Fruit fly (Drosophila melanogaster) ovary, adult (tissue): ENCODE measurements around the gene Cp7Fc.
A peak's percentile ranks its signal among the peaks of the same experiment; 100 is the strongest.

Experiments used
- CG17801 ChIP-seq: fragments of 200-800 bp; optimal IDR thresholded peaks from 2 replicates; lab custom pipeline; 2019; ENCODE audit warnings: missing biosample characterization, mild to moderate bottlenecking, missing genetic modification characterization, moderate library complexity; ENCODE audit not compliant: partially characterized antibody

The Cp7Fc gene

DNA sequence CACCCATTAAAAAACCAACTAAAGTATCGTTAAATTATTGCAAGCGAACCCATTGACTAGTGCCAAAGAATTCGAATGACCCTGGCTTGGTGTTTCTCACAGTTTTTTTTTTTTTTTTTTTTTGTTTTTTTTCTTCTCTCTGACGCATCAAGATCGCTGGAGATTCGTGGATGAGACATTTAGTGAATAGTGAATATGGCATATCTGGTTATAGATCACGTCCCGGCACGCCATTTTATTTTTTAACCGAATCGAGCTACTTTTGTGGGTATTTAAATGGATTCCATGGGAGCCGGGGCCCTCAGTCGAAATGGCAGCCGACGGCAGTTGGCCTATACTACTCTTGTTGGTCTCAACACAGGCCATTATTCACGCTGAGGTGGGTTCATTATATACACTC is at the start of gene Cp7Fc:
Gene Cp7Fc, plus strand, starts transcription at position 301 of the 400 bp plus-strand sequence.
- no peak for TF ChIP-seq CG17801 (GFP tag; lab: Kevin White, UChicago)

DNA sequence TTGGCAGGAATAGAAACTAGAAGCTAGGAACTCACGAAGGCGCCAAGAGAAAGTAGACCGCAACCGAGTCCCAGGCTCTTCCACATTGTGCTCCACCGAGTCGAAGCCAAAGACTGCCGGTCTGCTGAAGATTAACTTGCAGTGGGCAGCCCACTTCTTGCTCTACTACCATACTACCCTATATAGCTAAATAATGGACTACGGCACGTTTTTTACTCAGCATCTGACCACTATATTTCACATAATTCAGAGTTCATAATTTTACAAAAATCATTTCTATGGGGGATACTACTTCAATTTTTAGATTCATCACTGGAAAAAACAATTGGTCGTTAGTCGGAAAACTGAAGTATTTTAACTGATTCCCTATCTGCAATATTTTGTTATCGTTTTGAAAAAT is 43.2 kb upstream of the Cp7Fc start, which contains the start of gene CG32712:
Gene CG32712, minus strand, starts transcription at position 101 of the 400 bp plus-strand sequence.
- no peak for TF ChIP-seq CG17801 (GFP tag; lab: Kevin White, UChicago)

DNA sequence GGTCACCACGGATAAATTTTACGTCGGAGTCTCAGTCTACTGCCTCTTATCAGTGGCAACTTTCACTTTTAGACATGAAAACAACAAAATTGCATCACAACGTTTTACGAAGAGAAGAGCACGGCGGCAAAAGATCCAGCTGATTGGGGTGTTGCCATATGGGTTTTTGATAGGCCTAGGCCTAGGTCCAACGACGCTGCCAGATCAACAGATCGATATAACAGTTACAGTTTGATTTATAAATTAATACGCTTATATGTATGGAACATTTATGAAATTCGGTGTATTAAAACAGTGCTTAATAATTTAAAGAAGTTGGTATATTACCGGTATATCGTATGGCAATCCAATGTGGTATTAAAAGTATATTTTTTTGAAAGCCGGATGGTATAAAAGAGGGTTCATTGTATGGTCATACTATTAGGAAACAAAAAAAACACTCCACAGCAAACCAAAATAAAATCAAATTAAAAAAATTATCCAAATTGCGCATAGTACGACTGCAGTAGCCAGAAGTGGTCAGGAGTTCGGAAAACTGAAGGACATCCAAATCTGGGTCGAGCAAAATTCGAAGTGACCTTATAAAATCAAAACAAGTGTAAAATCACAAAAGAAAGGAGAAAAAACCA is 40.1 kb upstream of the Cp7Fc start, which contains the start of gene CG1440:
Gene CG1440, plus strand, starts transcription at position 402 of the 629 bp plus-strand sequence.
- peak; percentile 89 for TF ChIP-seq CG17801 (GFP tag; lab: Kevin White, UChicago)

DNA sequence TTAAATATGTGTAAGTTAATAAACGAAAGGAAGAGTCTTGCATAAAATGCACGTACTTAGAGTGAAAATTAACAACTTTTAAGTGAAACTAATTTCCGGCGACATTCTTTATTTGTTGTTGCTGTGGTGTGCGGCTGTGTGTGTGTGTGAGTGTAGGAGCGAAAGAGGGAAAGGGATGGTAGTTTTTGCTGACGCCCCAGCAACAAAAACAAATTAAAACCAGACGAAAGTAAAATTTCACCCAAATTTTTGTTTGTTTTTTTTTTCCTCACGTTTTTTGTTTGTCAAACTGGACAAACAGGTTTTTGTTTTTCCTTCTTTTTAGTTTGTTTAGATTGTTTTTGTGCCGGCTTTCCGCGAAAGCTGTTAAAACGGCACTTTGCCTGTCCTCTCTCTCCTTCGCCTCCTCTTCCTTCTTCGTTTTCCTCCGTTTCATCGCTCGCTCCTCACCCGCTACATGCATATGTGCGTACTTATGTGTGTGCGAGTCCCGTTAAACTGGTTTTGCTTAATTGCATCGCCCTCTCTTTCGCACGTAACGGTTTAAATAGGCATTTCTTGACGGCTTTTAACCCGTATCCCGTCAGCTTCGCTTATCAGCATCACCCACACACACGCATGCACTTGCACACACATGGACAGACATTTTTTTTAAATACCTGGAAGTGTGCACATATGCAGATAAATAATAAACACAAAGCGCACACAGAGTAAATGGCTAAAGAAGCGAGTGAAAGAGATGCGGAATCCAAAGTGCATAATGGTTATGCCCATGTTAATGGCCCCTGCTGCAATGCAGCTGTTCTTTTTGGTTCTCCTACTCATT is 39.4 kb upstream of the Cp7Fc start, which contains the start of gene Miga:
Gene Miga, minus strand, starts transcription at position 536 of the 826 bp plus-strand sequence.
- peak; percentile 50 for TF ChIP-seq CG17801 (GFP tag; lab: Kevin White, UChicago)

DNA sequence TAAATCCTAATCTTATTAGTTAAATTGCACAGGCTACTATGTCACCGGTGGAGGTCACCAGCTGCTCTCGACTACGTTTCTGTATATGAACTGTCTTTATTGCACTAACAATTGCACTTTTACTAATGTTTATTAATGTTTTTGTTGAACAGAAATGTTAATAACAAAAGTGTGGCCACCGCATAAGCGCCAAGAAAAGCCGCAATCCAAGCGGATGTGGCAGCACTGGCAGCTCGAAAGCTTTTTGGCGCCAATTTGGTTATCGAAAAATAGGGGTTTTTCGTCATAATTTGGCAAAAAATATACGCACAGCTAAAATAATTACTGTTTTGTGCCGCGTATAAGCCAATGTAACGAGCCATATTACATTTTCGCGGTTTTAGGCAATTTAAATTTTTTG is 34.8 kb upstream of the Cp7Fc start, which contains the start of gene CG12123:
Gene CG12123, minus strand, starts transcription at position 188 of the 400 bp plus-strand sequence.
- no peak for TF ChIP-seq CG17801 (GFP tag; lab: Kevin White, UChicago)

DNA sequence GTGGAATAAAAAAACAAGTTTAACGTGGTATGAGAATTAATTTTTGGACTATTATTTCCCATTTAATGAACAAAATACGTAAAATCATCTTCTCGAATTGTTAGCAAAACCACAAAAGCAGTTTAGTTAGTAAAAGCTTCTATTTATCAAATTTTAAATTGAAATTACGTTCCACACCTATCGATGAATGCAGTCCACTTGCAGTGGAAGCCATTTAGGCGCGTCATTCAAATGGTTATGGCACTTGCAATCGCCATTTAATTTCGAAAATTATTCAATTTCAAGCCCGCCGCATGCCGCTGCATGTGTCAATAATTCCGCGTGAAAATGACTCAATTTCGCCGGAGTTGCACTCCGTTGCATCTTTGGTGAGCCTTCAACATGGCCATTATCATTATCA is 34.0 kb upstream of the Cp7Fc start:
- no peak for TF ChIP-seq CG17801 (GFP tag; lab: Kevin White, UChicago)

DNA sequence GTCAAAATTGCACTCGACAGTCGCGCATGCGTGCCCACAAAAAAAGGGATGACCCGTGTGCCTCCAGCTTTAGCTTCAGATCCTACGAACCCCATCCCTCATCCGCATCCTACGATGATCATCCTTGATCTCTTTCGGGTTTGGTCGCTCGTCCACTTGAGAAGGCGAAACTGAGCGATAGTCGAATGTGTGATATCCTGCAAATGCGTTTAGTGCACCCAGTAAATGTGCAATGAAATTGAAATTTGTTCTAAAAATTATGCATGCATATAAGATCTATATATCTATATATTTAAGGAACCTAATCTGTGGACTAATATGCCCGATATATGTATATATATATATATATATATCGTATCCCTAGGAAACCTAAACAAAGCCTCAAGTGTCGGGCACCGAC is 32.6 kb upstream of the Cp7Fc start:
- TF ChIP-seq CG17801 (GFP tag; lab: Kevin White, UChicago): no peak

DNA sequence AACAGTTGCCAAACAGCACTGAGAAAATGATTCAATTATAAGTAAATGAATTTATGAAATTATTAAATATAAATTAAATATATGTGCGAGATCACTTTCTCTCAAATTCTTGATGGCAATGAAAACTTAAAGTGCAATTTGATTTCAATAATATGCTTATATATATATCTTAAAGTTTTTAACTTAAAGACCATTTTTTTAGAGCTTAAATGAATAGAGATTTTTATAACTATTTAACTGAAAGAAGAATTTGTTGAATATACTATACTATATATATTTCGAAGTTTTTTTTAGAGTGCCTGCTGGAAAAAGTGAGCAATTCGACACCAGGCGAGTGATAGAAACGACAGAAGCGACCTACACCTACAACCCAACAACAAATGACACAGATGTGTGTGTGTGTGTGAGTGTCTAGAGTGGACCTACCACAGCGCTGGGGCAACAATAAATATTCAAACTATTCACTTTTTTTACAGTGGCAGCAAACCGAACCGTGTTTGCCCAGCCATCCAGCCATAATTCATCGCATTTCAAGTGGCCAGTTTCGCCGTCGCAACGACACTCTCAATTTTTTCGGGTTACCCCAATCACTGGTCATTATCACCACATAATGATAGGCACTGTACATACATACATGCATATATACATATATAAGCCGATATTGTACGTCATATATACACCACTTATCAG is 31.9 kb upstream of the Cp7Fc start:
- TF ChIP-seq CG17801 (GFP tag; lab: Kevin White, UChicago): peak; percentile 9

DNA sequence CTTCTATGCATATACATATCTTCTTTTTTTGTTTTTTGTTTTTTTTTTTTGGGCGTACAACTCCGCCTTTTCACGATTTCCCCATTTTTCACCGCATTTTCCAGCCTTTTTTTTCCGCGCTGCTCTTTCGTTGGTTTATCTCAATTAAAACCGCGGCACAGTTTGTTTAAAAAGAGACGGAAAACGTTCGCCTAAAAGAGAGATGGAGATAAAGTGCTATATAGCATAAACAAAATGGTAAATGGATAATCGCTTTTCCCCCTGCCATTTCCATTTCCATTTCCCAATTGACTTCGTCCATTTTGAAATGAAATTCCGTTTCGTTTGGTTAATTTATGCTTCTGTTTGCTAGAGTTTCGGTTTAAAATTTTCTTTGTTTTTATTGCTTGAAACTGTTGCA is 29.8 kb upstream of the Cp7Fc start:
- no peak for TF ChIP-seq CG17801 (GFP tag; lab: Kevin White, UChicago)

DNA sequence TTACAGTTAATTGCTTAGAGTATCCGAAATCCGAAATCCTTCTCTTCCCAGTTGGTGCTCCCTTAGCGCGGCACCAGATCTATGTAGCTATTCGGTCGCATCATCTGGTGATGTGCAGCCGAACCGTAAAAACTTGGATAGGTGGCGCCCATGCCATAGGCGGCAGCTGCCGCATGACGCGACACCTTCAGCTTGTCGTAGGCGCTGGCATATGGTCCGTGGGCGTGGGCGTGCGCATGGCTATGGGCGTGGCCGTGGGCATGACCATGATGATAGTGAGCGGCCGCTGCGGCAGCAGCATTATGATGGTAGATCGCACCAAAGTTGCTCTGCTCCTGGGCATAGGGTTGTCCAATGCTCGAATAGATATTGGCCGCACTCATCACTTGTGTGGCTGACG is 28.7 kb upstream of the Cp7Fc start:
- TF ChIP-seq CG17801 (GFP tag; lab: Kevin White, UChicago): no peak

DNA sequence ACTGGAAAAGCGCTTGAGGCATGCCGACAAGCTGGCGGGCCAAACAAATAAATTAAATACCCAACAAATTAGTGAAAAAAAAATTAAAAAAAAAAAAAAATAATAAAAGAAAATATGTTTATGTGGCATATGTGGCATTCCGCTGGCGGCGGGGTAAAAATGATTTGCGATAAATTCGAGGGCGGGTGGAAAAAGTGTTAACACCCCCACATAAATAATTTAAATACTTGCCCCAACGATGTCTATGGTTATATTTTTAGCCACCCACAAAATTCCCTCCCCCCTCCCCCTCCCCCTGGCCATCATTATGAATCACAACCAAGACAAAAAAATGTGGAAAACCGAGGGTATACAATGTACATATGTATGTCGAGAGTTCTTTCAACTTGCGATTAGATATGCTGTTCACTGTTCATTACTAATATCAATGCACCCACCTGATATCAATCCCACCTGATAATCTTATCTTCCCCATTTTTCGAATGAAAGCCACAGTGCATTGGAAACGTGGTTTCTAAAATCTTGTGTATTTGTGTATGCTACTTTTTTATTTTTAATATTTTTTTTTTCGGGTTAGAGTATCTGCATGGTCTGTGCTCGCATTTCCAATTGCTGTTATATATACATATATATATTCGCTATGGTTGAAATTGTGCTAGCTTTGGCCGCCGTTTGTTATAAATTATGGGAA is 26.6 kb upstream of the Cp7Fc start:
- no peak for TF ChIP-seq CG17801 (GFP tag; lab: Kevin White, UChicago)

DNA sequence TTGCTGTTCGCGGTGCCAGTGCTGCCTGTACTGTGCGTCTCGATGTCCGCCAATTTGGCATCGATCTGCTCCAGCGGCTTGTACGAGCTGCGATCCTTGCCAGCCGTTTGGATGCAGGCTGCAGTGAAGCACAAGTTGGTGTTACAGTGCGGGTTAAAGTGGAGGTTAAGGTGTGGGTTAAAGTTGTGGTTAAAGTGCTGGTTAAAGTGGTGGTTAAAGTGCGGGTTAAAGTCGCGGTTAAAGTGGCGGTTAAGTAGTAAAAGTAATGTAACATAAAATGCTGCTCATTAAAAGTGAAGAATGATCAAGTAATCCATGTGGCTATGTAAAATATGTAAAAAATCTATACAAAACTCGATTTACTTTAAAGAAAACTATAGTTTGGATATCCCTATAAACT is 24.8 kb upstream of the Cp7Fc start:
- no peak for TF ChIP-seq CG17801 (GFP tag; lab: Kevin White, UChicago)

DNA sequence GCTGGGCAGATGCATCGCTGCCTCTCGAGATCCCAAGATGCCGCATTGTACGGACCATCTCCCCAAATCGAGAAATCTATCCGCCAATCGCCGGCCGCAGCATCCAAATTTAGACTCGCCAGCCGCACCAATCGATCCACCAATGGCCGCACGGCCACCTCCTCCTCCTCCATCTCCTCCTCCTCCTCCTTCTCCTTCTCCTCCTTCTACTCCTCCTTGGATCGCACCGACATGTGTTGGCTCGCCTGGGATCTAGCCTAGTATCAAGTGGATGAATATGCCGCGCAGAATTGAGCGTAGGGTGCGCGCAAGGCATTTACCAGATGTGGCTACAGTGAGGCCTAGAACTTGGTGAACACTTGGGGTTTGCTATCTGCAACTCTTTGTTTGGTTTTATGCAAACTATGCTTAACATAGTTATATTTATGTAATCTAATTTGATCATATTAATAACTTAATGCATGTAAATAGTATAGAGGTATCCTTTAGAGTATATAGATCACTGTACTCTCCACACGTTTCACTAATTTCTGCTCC is 21.8 kb upstream of the Cp7Fc start, which contains the start of gene org-1:
Gene org-1, minus strand, starts transcription at position 51 of the 537 bp plus-strand sequence.
- TF ChIP-seq CG17801 (GFP tag; lab: Kevin White, UChicago): peak; percentile 89

DNA sequence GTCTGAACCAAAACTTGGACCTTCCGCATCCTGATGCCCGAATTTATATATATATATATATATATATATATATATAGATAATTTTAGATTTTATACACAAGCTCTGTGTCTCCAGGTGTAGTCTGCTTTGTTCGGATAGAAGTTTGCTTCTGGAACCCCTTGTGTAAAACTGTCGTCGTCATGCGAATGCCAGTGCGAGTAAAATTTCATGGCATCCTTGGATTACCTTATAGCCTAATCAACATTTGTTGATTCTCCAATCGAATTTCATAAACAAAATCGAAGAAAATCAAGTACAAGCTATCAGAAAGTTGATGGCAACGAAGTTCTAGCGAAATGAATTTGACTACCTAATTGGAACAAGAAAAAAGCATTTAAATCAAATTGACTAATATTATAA is 19.4 kb upstream of the Cp7Fc start, which contains the start of gene CG32713:
Gene CG32713, minus strand, starts transcription at position 101 of the 400 bp plus-strand sequence.
- no peak for TF ChIP-seq CG17801 (GFP tag; lab: Kevin White, UChicago)
